Worm (Caenorhabditis elegans): ENCODE results near the gene srlf-32.

- TF ChIP-seq him-1 (tag; optimal IDR thresholded peaks at IDR 0.05): no peak
- TF ChIP-seq dao-5 (tag; optimal IDR thresholded peaks at IDR 0.05): no peak
- TF ChIP-seq W03F9.2 (tag; optimal IDR thresholded peaks at IDR 0.05): no peak
These were observed 1.7 kb upstream of the srlf-32 start for ce11 chrIV:11924092-11924491.

All from whole organism, L4/young adult.